Worm (Caenorhabditis elegans): ENCODE data around the gene ins-10.

DNA sequence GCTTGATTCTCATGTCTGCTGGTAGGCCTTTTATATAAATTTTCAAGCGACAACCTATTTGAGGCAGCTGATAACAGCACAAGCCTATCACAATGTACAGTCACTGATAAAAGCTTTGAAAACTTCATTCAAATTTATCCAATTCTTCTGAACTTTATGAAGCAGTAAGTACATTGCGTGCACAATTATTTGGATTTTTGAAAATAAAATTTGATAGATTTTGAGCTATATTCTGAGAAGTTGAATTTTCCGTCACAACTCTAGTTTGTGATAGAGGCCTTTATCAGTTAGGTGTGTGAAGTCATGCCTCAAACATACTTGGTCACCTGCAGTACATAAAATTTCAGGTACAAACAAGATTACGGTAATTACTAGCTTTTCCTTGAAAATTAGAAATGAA is 15.1 kb upstream of the ins-10 start, which contains the start of the genes mtl-2 and T08G5.1:
- TF ChIP-seq tab-1 (GFP tag; IDR thresholded peaks at IDR 0.05) (no peak), flt-1 (GFP tag; IDR thresholded peaks at IDR 0.05) (no peak), ref-1 (GFP tag; conservative IDR thresholded peaks at IDR 0.05) (no peak), ztf-29 (GFP tag; IDR thresholded peaks at IDR 0.05) (no peak)

Data from whole organism, midembryonic.